Worm (Caenorhabditis elegans): ENCODE measurements around the gene Y69A2AR.28.

Gene Y69A2AR.28

DNA sequence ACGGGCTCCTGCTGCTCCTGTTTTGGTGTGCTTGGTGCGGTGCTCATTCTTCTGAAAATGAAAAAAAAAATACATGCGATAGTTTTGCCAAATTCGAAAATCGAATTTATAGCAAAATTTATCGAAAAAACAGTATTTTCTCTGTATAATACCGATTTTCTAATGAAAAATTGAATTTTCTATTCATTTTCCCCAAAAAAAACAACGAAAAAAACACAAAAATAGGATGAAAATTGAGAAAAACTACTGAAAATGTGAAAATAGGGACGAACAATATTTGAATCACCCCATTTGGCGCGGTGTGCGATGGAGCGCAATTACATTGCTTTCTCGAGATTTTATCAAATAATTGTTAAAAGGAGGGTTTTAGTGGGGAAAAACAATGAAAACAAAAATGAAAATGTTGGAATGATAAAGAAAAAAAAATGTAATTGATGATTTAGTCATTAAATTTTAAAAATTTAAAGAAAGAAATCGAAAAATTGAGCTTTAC lies at the start of gene Y69A2AR.28:
Y69A2AR.28 (minus strand) TSS at position 51 of the 493 bp plus-strand sequence.
- no peak for TF ChIP-seq unc-62 (GFP tag; optimal IDR thresholded peaks at IDR 0.05)

DNA sequence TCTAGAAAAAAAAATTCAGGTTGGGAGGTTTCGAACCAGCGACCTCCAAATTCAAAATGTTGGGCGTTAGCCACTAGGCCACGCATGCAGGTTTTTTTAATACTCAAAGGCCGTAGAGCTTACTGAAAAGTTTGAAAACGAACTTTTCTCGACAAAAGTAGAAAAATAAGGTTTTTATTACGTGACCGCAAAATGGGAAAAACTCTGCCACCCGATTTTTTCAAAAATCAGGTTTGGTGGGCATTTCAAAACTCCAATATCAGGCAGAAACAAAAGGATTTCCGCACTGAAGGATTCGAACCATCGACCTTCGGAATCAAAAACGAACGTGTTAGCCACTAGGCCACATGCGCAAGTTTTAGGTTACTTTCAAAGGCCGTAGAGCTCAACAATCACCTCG lies 45.9 kb upstream of the Y69A2AR.28 start:
- TF ChIP-seq unc-62 (GFP tag; optimal IDR thresholded peaks at IDR 0.05), result no peak

DNA sequence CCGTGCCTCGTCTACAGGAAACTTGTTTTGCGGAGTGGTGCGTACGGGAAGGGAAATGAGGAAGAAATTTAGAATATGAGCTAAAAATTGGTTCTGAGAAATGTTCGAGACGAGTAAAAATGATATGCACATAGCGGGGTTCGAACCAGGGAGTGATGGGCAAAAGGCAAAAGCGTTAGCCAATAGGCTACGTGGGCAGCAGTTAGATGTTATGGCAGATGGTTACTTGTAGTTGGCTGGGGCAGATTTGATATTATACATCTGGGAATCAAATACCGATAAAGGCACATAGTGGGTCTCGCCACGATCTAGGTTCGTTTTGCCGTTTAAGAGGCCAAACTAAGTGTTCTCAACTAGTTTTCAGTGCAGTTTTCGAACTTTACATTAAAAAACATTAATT lies 44.4 kb upstream of the Y69A2AR.28 start:
- no peak for TF ChIP-seq unc-62 (GFP tag; optimal IDR thresholded peaks at IDR 0.05)

DNA sequence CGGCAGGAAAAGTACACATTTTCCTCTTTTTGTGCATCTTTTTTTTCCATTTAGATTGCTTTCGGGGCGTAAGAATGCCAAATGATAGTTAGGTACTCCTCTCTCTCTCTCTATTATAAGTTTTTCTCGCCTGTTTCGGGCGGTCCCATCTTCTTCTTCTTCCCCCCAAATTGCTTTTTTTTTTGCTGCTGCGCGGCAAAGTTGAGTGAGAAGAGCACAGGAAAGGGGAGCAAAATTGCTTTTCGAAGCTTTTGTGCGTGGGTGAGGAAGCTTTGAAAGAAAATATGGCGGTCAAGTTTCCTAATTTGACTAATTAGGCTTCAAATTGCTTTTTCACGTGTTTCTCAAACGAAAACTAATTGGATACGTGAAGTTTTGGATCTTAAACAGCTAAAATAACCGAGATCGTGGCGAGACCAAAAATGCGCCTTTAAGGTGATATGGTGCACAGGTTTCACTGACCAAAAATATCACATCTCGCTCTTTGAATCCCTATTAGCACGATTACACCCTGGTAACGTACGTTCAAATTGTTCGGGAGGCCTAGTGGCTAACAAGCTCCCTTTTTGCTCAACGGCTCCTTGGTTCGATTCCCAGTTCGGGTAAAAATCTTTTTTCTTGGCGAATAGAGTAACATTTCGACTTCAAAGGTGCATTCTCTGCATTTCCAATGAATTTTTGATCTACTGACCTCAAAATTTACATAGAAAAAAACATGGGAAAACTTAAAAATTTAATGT lies 43.7 kb upstream of the Y69A2AR.28 start:
- no peak for TF ChIP-seq unc-62 (GFP tag; optimal IDR thresholded peaks at IDR 0.05)

DNA sequence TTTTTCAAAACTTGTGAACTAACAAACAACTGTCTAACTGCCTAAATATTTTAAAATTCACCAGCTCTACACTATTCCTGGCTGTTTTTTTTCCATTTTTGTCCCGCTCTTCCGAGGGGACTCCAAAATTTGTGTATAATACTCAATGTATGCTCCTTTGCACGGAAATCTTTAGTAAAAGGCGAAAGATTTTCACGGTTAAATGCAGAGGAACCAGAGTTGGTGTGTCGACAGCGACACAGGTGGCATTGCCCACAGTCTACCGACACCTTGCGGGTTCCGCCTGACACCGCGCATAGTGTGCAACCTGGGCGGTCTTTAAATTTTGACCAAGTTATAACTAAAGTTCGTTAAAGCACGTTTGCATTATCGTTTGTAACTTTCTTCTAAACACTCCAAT lies 42.1 kb upstream of the Y69A2AR.28 start:
- no peak for TF ChIP-seq unc-62 (GFP tag; optimal IDR thresholded peaks at IDR 0.05)

DNA sequence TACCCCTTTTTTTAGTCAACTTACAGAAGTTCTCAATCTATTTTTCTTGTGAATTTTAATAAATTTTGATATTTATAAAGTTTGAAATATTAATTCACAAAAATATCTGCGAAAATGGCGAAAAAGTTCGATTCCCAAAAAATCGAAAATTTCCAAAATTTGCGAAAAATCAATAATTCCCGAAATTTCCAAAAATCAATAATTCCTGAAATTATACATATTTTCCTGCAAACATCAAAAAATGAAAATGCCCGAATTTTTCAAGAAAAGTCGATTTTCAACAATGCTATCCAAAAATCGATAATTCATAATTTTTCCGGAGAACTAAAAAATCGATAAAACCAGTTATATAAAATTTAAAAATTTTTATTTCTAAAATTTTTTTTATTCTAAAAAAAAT lies 37.2 kb upstream of the Y69A2AR.28 start:
- TF ChIP-seq unc-62 (GFP tag; optimal IDR thresholded peaks at IDR 0.05), result no peak

DNA sequence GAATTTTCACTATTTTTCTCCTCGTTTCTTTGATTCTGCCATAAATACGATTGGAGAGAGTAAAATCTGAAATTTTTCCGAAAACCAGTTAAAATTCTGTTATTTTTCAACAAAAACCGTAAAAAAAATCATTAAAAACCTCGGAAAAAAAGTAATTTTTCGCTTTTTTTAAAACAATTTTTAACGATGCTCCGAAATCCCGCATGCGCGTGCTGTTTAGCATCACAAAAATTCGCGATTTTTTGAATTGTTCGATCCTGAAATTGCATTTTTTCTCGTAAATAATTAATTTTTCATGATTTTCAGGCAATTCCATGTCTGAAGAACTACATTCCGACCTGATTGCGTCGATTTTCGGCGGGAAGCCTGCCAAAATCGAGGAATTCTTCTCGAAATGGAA lies 29.8 kb upstream of the Y69A2AR.28 start, which contains the start of gene ric-8:
ric-8 (plus strand) TSS at position 301 of the 400 bp plus-strand sequence.
- TF ChIP-seq unc-62 (GFP tag; optimal IDR thresholded peaks at IDR 0.05), result no peak

DNA sequence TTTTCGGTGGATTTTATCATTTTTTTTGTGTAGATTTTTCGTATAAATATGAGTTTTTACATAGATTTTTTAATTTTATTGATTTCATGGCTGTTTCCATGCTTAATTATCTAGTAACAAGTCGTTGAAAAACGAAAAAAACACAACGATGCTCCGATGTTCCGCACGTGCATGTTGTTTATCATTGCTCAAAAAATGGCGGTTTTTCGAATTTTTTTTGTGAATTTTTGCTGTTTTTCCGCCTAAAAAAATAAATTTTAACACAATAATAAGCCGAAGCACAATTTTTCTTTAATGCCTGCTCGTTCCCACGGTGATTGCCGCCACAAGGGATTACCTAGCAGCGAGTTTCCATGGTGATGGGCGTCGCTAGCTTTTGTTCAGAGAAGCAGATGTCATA lies 29.2 kb upstream of the Y69A2AR.28 start:
- TF ChIP-seq unc-62 (GFP tag; optimal IDR thresholded peaks at IDR 0.05), result no peak

DNA sequence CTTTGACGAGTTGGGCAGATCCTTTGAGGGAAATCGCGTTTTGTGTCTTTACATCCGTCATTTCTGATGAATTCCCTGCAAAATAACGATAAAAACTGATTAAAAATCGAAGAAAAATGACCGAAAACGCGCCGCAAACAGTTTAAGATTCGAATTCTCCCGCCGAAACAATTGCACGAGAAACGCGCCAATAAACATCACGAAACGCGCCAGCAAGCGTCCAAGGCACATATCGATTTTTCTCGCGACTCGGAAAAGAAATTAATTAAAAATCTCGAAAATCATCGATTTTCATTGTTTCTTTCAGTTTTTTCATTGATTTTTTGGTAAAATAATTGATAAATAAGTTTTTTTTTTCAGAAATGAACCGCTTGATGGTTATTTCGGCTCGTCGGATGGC lies 28.1 kb upstream of the Y69A2AR.28 start, which contains the start of the genes mdf-2 and nduv-3:
mdf-2 (minus strand) TSS at position 176 of the 400 bp plus-strand sequence.
nduv-3 (plus strand) TSS at position 361 of the 400 bp plus-strand sequence.
- no peak for TF ChIP-seq unc-62 (GFP tag; optimal IDR thresholded peaks at IDR 0.05)

DNA sequence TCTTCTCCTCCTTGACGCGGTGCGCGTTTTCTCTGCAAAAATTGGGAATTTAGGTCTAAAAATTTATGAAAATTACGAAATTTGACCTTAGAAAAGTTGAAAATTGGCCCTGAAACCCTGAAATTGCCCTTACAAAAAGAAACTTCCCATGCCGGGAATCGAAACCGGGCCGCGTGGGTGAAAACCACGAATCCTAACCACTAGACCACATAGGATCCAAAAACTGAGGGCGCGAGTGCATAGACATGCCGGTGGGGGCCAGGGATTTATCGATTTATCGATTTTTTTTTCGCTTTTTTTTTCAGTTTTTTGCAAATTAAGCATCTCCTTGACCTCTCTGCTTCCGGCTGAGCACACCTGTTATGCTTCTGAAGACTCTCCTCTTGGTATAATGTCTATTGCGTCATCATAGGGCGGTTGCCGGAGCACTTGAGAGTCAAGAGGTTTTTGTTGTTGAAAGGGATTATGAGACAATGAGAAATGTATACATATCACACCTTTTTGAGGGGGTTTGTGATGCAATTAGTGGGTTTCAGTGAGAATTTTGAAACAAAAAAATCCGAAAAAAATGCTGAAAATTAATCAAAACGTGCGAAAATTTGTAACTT lies 26.9 kb upstream of the Y69A2AR.28 start:
- TF ChIP-seq unc-62 (GFP tag; optimal IDR thresholded peaks at IDR 0.05), result no peak

DNA sequence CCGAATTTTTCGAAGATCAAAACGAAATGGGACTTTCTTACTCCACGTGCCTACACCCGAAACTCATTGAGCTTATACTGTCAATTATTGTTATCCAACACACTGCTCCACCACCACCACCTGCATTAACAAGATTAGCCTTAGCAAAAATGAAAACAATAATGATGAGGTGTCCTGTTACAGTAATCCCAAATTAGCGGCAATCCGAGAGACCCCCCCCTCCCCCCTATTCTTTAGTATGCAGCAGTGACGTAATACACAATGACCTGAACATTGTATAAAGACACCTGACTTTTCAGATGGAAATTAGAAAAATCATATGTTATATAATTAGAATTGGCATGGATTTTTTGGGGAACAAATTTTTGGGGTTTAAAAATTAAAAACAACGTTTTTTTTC lies 22.1 kb upstream of the Y69A2AR.28 start:
- TF ChIP-seq unc-62 (GFP tag; optimal IDR thresholded peaks at IDR 0.05), result no peak

DNA sequence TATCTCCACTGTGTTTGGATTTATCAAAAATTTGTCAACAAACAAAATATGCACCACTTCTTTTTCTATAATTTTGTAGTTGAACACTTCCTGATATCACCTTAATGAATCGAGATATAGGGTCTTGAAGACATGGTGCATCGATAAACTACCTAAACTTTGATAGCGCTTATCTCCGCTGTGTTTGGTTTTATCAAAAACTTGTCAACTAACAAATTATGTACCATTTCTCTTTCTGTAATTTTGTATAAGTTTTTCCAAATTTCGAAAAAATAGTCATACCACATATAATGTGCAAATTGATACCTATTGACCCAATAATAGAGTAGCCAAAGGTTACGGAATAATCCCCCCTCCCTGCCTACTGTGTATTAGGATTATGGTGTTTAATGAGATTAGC lies 17.3 kb upstream of the Y69A2AR.28 start:
- TF ChIP-seq unc-62 (GFP tag; optimal IDR thresholded peaks at IDR 0.05), result no peak

DNA sequence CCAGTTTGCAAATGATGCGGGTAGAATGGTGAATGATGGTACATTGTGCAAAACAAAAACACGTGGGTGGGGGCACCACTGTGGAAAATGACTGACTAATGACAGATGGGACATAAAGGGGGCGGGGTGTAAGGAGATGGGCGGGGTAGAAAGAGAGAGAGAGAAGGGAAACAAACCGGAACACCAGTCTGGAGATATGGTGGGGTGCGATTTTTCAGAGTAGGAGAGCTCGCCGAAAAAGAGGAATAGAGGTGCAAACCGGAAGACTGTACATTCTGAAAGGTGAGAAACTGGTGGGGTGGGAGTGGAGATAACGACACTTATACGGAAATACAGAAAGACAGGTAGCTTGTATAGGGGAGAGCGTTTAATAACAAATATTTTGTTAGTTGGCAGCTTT lies 15.3 kb upstream of the Y69A2AR.28 start, which contains the start of gene ngn-1:
ngn-1 (minus strand) TSS at position 101 of the 400 bp plus-strand sequence.
- no peak for TF ChIP-seq unc-62 (GFP tag; optimal IDR thresholded peaks at IDR 0.05)

DNA sequence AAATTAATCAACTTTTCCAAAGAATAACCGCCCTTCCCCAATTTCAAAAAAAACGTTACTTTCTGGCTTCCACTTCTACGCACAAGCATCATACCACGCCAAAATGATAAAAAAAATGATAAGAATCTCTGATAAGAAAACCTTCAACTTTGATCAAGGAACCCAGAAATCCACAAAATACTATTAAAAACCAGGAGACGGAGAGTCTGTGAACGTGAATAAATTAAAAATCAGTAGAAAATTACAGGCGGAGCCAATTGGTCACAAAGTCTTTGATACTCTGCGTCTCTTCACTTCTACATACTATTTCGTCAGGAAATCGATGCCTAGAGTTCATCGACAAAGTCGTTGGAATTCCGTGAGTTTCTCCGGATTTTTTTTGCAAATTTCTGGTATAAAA lies 5.8 kb upstream of the Y69A2AR.28 start, which contains the start of gene smf-3:
smf-3 (plus strand) TSS at position 259 of the 400 bp plus-strand sequence.
- TF ChIP-seq unc-62 (GFP tag; optimal IDR thresholded peaks at IDR 0.05), result no peak

DNA sequence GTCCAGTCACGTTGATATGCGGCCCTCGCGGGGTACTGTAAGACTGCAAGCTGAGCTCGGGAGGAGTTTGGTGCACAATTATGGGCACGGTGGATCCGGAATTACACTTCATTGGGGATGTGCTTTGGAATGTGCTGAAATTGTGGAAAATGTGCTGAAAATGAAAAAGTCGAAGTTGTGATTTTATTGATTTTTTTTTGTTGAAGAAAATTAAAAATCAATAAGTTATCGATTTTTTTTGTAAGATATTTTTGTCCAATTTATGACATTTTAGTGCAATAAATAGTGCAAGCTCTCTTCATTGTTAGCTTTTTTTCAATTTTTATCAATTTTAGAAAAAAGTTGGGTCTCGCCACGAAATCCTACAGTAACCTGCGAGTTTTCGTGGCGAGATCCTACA lies 4.0 kb upstream of the Y69A2AR.28 start:
- TF ChIP-seq unc-62 (GFP tag; optimal IDR thresholded peaks at IDR 0.05), result no peak

DNA sequence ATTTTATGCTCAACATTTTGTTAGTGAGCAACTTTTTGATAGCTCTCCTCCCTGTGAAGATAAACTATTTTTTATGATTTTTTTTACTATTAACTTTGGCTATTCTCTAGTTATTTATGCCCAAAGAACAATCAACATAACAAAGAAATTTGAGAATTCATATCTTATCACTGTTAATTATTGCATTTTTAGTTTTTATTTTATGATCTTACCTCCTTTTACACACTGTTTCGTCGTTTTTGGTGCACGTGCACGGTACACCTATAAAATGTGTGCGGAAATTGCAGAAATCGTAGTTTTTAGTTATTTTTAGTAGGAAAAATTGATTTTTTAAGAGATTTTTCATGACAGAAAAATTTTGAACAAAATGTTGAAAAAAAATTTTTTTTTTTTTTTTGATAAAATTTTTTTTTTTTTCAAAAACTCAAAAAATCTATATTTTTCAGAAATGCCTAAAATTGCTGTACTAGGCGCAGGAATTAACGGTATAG lies 938 bp upstream of the Y69A2AR.28 start, which contains the start of gene daao-1:
daao-1 (plus strand) TSS at position 441 of the 491 bp plus-strand sequence.
- TF ChIP-seq unc-62 (GFP tag; optimal IDR thresholded peaks at IDR 0.05), result no peak

DNA sequence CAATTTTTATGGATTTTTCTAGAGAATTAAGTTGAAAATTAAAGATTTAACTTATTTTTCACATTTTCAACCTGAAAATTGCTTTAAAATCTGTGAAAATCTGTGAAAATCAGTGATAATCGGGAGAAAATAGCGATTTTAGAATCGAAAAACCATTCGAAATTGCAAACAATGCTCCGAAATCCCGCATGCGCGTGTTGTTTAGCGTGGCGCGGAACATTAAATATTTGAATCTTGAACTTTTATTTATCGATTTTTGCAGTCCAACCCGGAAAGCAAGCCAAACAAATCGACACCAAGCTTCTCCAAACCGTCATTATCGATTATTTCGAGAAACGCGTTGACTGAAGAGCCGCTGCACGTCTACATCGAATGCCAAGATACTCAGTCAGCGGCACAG lies 1.9 kb downstream of the Y69A2AR.28 start:
- TF ChIP-seq unc-62 (GFP tag; optimal IDR thresholded peaks at IDR 0.05), result no peak

Measured in whole organism, dauer.